Worm (Caenorhabditis elegans) whole organism, L4 larva: ENCODE results near the gene ZK856.14.

ENCODE experiments used
- D1046.2 ChIP-seq: fragments of 200-800 bp; sonication (Bioruptor generic); IDR thresholded peaks from 2 replicates; pipeline ENCODE4 v1.3.6; 2022; ENCODE audit warnings: missing genetic modification characterization, missing compliant biosample characterization
- R02D3.7 ChIP-seq: fragments of 150-350 bp; sonication (generic microtip); optimal IDR thresholded peaks from 3 replicates; lab custom pipeline; 2014; ENCODE audit warnings: missing biosample characterization, missing genetic modification characterization
- T20F7.1 ChIP-seq: fragments of 200-800 bp; sonication (Bioruptor generic); optimal IDR thresholded peaks from 2 replicates; lab custom pipeline; 2018; ENCODE audit warnings: mild to moderate bottlenecking, missing genetic modification characterization, missing compliant biosample characterization
- ZK546.5 ChIP-seq, 2 experiments: sonication (generic microtip); optimal IDR thresholded peaks; 2 replicates each; lab custom pipeline; 2017; ENCODE audit warnings: missing biosample characterization in 2 of 2, missing genetic modification characterization in 2 of 2
- ama-1 ChIP-seq: fragments of 150-350 bp; optimal IDR thresholded peaks from 2 replicates; lab custom pipeline; 2014; ENCODE audit warnings: inconsistent platforms, mixed read lengths
- ceh-28 ChIP-seq: fragments of 150-350 bp; optimal IDR thresholded peaks from 2 replicates; lab custom pipeline; 2014; ENCODE audit warnings: missing biosample characterization, missing genetic modification reagents, missing genetic modification characterization
- ceh-32 ChIP-seq: sonication (generic microtip); optimal IDR thresholded peaks from 2 replicates; lab custom pipeline; 2016; ENCODE audit warnings: mild to moderate bottlenecking, missing genetic modification characterization, missing compliant biosample characterization; ENCODE audit not compliant: poor library complexity
- ceh-44 ChIP-seq: fragments of 200-800 bp; sonication (Bioruptor generic); IDR thresholded peaks from 2 replicates; pipeline ENCODE4 v1.3.6; 2022; ENCODE audit warnings: missing genetic modification reagents, missing genetic modification characterization, missing compliant biosample characterization
- ceh-62 ChIP-seq: sonication (generic microtip); optimal IDR thresholded peaks from 2 replicates; lab custom pipeline; 2017; ENCODE audit warnings: missing biosample characterization, missing genetic modification characterization
- ceh-82 ChIP-seq: sonication (generic microtip); optimal IDR thresholded peaks from 2 replicates; lab custom pipeline; 2017; ENCODE audit warnings: missing biosample characterization, missing genetic modification characterization
- daf-12 ChIP-seq: fragments of 150-350 bp; optimal IDR thresholded peaks from 2 replicates; lab custom pipeline; 2014; ENCODE audit warnings: missing biosample characterization, missing genetic modification reagents, missing genetic modification characterization
- daf-19 ChIP-seq: fragments of 200-800 bp; sonication (Bioruptor generic); conservative IDR thresholded peaks from 2 replicates; pipeline ENCODE4 v1.3.6; 2022; ENCODE audit warnings: missing genetic modification characterization, missing compliant biosample characterization
- dve-1 ChIP-seq: sonication (generic microtip); optimal IDR thresholded peaks from 2 replicates; lab custom pipeline; 2017; ENCODE audit warnings: antibody characterized with exemption, mild to moderate bottlenecking, missing genetic modification characterization, missing compliant biosample characterization; ENCODE audit not compliant: insufficient read depth
- egl-27 ChIP-seq: sonication (generic microtip); optimal IDR thresholded peaks from 3 replicates; lab custom pipeline; 2017; ENCODE audit warnings: missing biosample characterization, missing genetic modification reagents, missing genetic modification characterization
- fkh-10 ChIP-seq: fragments of 150-350 bp; optimal IDR thresholded peaks from 2 replicates; lab custom pipeline; 2014; ENCODE audit warnings: missing biosample characterization, missing genetic modification reagents, missing genetic modification characterization
- fos-1 ChIP-seq: fragments of 150-350 bp; optimal IDR thresholded peaks from 2 replicates; lab custom pipeline; 2014; ENCODE audit warnings: missing biosample characterization, missing genetic modification characterization
- gei-8 ChIP-seq: fragments of 200-800 bp; sonication (Bioruptor generic); optimal IDR thresholded peaks from 2 replicates; lab custom pipeline; 2018; ENCODE audit warnings: mild to moderate bottlenecking, missing genetic modification characterization, missing compliant biosample characterization
- hif-1 ChIP-seq, 2 experiments: sonication (generic microtip); optimal IDR thresholded peaks; 2 replicates each; lab custom pipeline; 2016 to 2017; ENCODE audit warnings: missing compliant biosample characterization in 2 of 2, missing genetic modification characterization in 2 of 2, missing genetic modification reagents in 2 of 2, missing genotype in 2 of 2, mild to moderate bottlenecking in 1 of 2
- hlh-11 ChIP-seq: fragments of 200-800 bp; sonication (Bioruptor generic); optimal IDR thresholded peaks from 2 replicates; lab custom pipeline; 2018; ENCODE audit warnings: mild to moderate bottlenecking, missing genetic modification characterization, missing compliant biosample characterization
- hlh-30 ChIP-seq: sonication (generic microtip); optimal IDR thresholded peaks from 2 replicates; lab custom pipeline; 2017; ENCODE audit warnings: antibody characterized with exemption, mild to moderate bottlenecking, missing genetic modification characterization, missing compliant biosample characterization; ENCODE audit not compliant: insufficient read depth
- hmg-1.1 ChIP-seq: fragments of 200-800 bp; sonication (Bioruptor generic); IDR thresholded peaks from 2 replicates; pipeline ENCODE4 v1.3.6; 2022; ENCODE audit warnings: missing genetic modification reagents, missing genetic modification characterization, missing compliant biosample characterization
- jun-1 ChIP-seq: fragments of 150-350 bp; optimal IDR thresholded peaks from 2 replicates; lab custom pipeline; 2014; ENCODE audit warnings: missing biosample characterization, missing genetic modification reagents, missing genetic modification characterization
- lin-13 ChIP-seq: fragments of 150-350 bp; optimal IDR thresholded peaks from 2 replicates; lab custom pipeline; 2014; ENCODE audit warnings: missing biosample characterization, missing genetic modification reagents, missing genetic modification characterization
- lin-29 ChIP-seq: fragments of 200-800 bp; sonication (Bioruptor generic); IDR thresholded peaks from 2 replicates; pipeline ENCODE4 v1.3.6; 2022; ENCODE audit warnings: missing genetic modification reagents, missing genetic modification characterization, missing compliant biosample characterization
- lin-38 ChIP-seq: fragments of 200-800 bp; sonication (Bioruptor generic); IDR thresholded peaks from 2 replicates; pipeline ENCODE4 v1.3.6; 2022; ENCODE audit warnings: missing genetic modification reagents, missing genetic modification characterization, missing compliant biosample characterization
- mdl-1 ChIP-seq, 2 experiments: fragments of 150-350 bp in 1 of 2; sonication (generic microtip) in 1 of 2; optimal IDR thresholded peaks; 2 replicates each; lab custom pipeline; 2014 to 2017; ENCODE audit warnings: missing biosample characterization in 2 of 2, missing genetic modification characterization in 2 of 2
- mdt-29 ChIP-seq: fragments of 200-800 bp; sonication (Bioruptor generic); IDR thresholded peaks from 2 replicates; pipeline ENCODE4 v1.3.6; 2022; ENCODE audit warnings: missing genetic modification reagents, missing genetic modification characterization, missing compliant biosample characterization
- mxl-3 ChIP-seq: fragments of 200-800 bp; sonication (Bioruptor generic); optimal IDR thresholded peaks from 2 replicates; lab custom pipeline; 2018; ENCODE audit warnings: mild to moderate bottlenecking, missing genetic modification characterization, missing compliant biosample characterization
- nhr-10 ChIP-seq: fragments of 150-350 bp; optimal IDR thresholded peaks from 2 replicates; lab custom pipeline; 2014; ENCODE audit warnings: missing biosample characterization, missing genetic modification characterization
- nhr-11 ChIP-seq: fragments of 150-350 bp; optimal IDR thresholded peaks from 2 replicates; lab custom pipeline; 2014; ENCODE audit warnings: missing biosample characterization, missing genetic modification characterization
- nhr-111 ChIP-seq: fragments of 200-800 bp; sonication (Bioruptor generic); optimal IDR thresholded peaks from 2 replicates; lab custom pipeline; 2018; ENCODE audit warnings: mild to moderate bottlenecking, missing genetic modification characterization, missing compliant biosample characterization
- nhr-41 ChIP-seq: fragments of 200-800 bp; sonication (Bioruptor generic); IDR thresholded peaks from 2 replicates; pipeline ENCODE4 v1.3.6; 2022; ENCODE audit warnings: missing genetic modification reagents, missing genetic modification characterization, missing compliant biosample characterization
- nhr-77 ChIP-seq: fragments of 150-350 bp; optimal IDR thresholded peaks from 2 replicates; lab custom pipeline; 2014; ENCODE audit warnings: missing biosample characterization, missing genetic modification characterization
- rbr-2 ChIP-seq: sonication (generic microtip); optimal IDR thresholded peaks from 2 replicates; lab custom pipeline; 2016; ENCODE audit warnings: missing genotype, missing genetic modification characterization, missing compliant biosample characterization
- snpc-1.2 ChIP-seq: fragments of 200-800 bp; sonication (Bioruptor generic); IDR thresholded peaks from 2 replicates; pipeline ENCODE4 v1.3.6; 2022; ENCODE audit warnings: missing genetic modification reagents, missing genetic modification characterization, missing compliant biosample characterization
- tra-1 ChIP-seq: fragments of 200-800 bp; sonication (Bioruptor generic); IDR thresholded peaks from 2 replicates; pipeline ENCODE4 v1.3.6; 2022; ENCODE audit warnings: missing genetic modification reagents, missing genetic modification characterization, missing compliant biosample characterization
- unc-62 ChIP-seq, 3 experiments: fragments of 150-350 bp in 1 of 3; sonication (generic microtip); optimal IDR thresholded peaks in 2 of 3; peaks in 1 of 3; 1 replicate in 1 of 3; 2 replicates in 2 of 3; lab custom pipeline; 2014 to 2017; ENCODE audit warnings: missing biosample characterization in 3 of 3, missing genetic modification characterization in 3 of 3, missing genetic modification reagents in 3 of 3, missing genotype in 1 of 3
- vab-7 ChIP-seq: fragments of 200-800 bp; sonication (Bioruptor generic); IDR thresholded peaks from 2 replicates; pipeline ENCODE4 v1.3.6; 2022; ENCODE audit warnings: missing genetic modification reagents, missing genetic modification characterization, missing compliant biosample characterization
- zfp-3 ChIP-seq: fragments of 200-800 bp; sonication (Bioruptor generic); conservative IDR thresholded peaks from 2 replicates; pipeline ENCODE4 v1.3.6; 2022; ENCODE audit warnings: missing genetic modification reagents, missing genetic modification characterization, missing compliant biosample characterization

Gene ZK856.14

DNA sequence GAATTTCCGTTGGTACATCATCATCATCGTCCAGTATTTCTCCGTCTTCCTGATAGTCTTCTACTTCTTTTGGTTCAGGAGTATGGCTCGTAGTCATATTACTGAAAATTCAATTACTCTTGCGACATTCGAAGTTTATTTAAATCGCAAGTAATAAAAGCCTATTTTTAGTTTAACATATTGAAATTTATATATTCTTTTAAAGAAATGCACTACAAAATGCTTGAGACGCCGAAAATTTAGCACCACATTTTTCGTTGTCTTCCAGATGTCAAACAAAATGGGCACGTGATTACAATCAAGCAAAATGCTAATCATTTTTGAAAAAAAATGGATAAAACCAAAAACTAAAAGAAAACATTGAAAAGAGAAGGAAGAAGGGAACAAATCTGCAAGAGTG, 4.8 kb upstream of the ZK856.14 start, which contains the start of gene zhit-3:
TSS of gene zhit-3 (minus strand) at position 101 of the 400 bp plus-strand sequence.
- TF ChIP-seq snpc-1.2 (GFP tag; lab: Robert Waterston, UW) = no peak
- TF ChIP-seq mdl-1 (tag; optimal IDR thresholded peaks at IDR 0.05; lab: Kevin White, UChicago) = no peak
- no peak for TF ChIP-seq lin-29 (GFP tag; lab: Robert Waterston, UW)
- TF ChIP-seq nhr-77 (tag; lab: Kevin White, UChicago) = no peak
- TF ChIP-seq ceh-28 (tag; lab: Kevin White, UChicago) = no peak
- TF ChIP-seq rbr-2 (tag; lab: Kevin White, UChicago) = no peak
- TF ChIP-seq dve-1 = no peak
- no peak for TF ChIP-seq nhr-10 (tag; lab: Kevin White, UChicago)
- TF ChIP-seq ZK546.5 (tag; optimal IDR thresholded peaks at IDR 0.05; lab: Kevin White, UChicago) = no peak
- TF ChIP-seq nhr-111 (GFP tag; lab: Kevin White, UChicago) = no peak
- no peak for TF ChIP-seq unc-62 (GFP tag; optimal IDR thresholded peaks at IDR 0.05 in 1 of 2; lab: Kevin White, UChicago)
- TF ChIP-seq unc-62 (tag; optimal IDR thresholded peaks at IDR 0.05; lab: Kevin White, UChicago) = no peak
- no peak for TF ChIP-seq T20F7.1 (GFP tag; lab: Kevin White, UChicago)
- TF ChIP-seq ceh-44 = no peak
- no peak for TF ChIP-seq hmg-1.1 (GFP tag; lab: Robert Waterston, UW)
- no peak for TF ChIP-seq D1046.2 (GFP tag; lab: Robert Waterston, UW)
- TF ChIP-seq, all 104 proteins: peak for 0

DNA sequence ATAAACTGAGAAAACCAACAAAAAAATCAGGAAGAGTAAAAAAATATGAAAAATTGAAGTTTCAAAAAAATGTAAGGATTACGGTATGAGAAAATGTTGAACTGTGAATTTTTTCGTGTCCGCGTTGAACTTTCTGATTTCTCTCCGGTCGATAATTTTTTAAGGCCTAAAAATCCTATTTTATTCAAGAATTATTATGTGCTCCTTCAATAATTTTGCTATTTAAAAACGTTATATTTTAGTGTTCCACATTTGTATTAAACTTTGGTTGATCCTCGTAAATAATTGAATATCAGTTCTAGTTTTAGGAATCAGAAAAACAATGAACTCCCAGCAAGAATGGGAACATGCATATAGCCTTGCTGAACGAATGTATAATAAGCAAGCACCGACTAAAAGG, 4.2 kb upstream of the ZK856.14 start, which contains the start of gene hpo-40:
TSS of gene hpo-40 (plus strand) at position 301 of the 400 bp plus-strand sequence.
- TF ChIP-seq egl-27 (tag; lab: Kevin White, UChicago) (no peak), hlh-30 (no peak), nhr-10 (tag; lab: Kevin White, UChicago) (no peak), mxl-3 (no peak), mdt-29 (GFP tag; lab: Robert Waterston, UW) (no peak), ceh-62 (no peak), daf-12 (tag; lab: Kevin White, UChicago) (no peak), hif-1 (tag; optimal IDR thresholded peaks at IDR 0.05; lab: Kevin White, UChicago) (no peak), nhr-11 (tag; lab: Kevin White, UChicago) (no peak), gei-8 (GFP tag; lab: Kevin White, UChicago) (no peak), rbr-2 (tag; lab: Kevin White, UChicago) (no peak)

DNA sequence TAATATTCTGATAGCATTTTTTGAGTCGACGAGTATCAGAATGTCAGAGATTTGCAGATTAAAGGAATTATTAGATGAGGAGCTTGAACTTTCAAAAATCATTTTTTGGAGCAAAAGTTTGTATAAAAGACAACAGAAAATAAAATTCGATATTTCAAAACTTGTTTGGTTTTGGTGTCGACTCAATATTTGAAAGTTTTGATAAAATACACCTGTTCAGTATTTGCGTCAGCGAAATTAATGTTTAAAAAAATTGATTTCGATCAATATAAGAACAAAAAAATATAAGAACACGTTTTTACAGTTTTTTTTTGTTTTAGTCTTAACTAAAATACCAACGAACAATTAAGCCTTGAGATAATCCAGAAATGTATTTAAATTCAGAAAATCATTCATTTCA, 3.8 kb downstream of the ZK856.14 start, which contains the start of gene C12D8.13:
TSS of gene C12D8.13 (minus strand) at position 101 of the 400 bp plus-strand sequence.
- TF ChIP-seq fkh-10 (no peak), tra-1 (no peak), R02D3.7 (no peak), ama-1 (lab: Kevin White, UChicago) (no peak), nhr-41 (GFP tag; lab: Robert Waterston, UW) (no peak), jun-1 (no peak), ceh-82 (no peak), fos-1 (tag; lab: Kevin White, UChicago) (no peak), ceh-32 (tag; lab: Kevin White, UChicago) (no peak)

DNA sequence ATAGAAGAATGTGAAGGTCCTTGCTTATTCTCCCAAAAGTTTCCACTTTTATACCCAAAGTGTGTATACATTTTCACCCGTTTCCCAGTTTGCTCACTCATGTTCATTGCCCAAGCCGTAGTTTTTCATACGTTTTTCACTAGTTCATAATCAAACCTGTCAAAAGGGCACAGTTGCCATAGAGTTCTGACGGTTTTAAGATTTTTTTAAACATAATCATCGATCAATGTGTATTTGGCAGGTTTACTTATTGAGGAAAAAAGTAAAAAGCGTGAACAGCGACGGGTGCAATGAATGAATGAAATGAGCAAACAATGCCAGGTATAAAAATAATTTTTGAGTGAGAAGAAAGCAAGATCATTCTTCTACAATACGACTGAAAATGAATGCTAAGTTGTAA, 4.5 kb downstream of the ZK856.14 start, which contains the start of the genes fipr-5 and fipr-9:
TSS of gene fipr-5 (minus strand) at position 101 of the 400 bp plus-strand sequence.
TSS of gene fipr-9 (plus strand) at position 346 of the 400 bp plus-strand sequence.
- no peak for TF ChIP-seq lin-13 (GFP tag; lab: Kevin White, UChicago)
- TF ChIP-seq daf-19 = no peak
- TF ChIP-seq zfp-3 (GFP tag; lab: Robert Waterston, UW) = no peak
- no peak for TF ChIP-seq vab-7 (GFP tag; lab: Robert Waterston, UW)
- TF ChIP-seq unc-62 (GFP tag; optimal IDR thresholded peaks at IDR 0.05 in 1 of 2; lab: Kevin White, UChicago) = no peak
- no peak for TF ChIP-seq unc-62 (tag; optimal IDR thresholded peaks at IDR 0.05; lab: Kevin White, UChicago)
- TF ChIP-seq lin-38 (GFP tag; lab: Robert Waterston, UW) = no peak
- TF ChIP-seq hlh-11 (tag; lab: Kevin White, UChicago) = no peak
